Worm (Caenorhabditis elegans) whole organism, L2 larva: ENCODE measurements around the gene C35A5.5.

Experiments
- C34F6.9 ChIP-seq: fragments of 150-350 bp; optimal IDR thresholded peaks from 2 replicates; lab custom pipeline; 2014; ENCODE audit warnings: missing biosample characterization, missing genetic modification characterization
- ZK546.5 ChIP-seq: sonication (generic microtip); optimal IDR thresholded peaks from 2 replicates; lab custom pipeline; 2017; ENCODE audit warnings: missing biosample characterization, missing genetic modification characterization
- ama-1 ChIP-seq: fragments of 150-350 bp; optimal IDR thresholded peaks from 2 replicates; lab custom pipeline; 2018; ENCODE audit warnings: inconsistent platforms
- blmp-1 ChIP-seq: sonication (generic microtip); optimal IDR thresholded peaks from 2 replicates; lab custom pipeline; 2017; ENCODE audit warnings: missing genetic modification characterization, mild to moderate bottlenecking, missing compliant biosample characterization, antibody characterized with exemption, moderate library complexity; ENCODE audit not compliant: insufficient read depth
- egl-27 ChIP-seq: sonication (generic microtip); optimal IDR thresholded peaks from 3 replicates; lab custom pipeline; 2017; ENCODE audit warnings: missing biosample characterization, missing genetic modification reagents, missing genetic modification characterization
- lsy-2 ChIP-seq, 2 experiments: fragments of 150-350 bp in 1 of 2; sonication (generic microtip) in 1 of 2; optimal IDR thresholded peaks; 2 replicates each; lab custom pipeline; 2014 to 2017; ENCODE audit warnings: missing biosample characterization in 2 of 2, missing genetic modification characterization in 2 of 2
- mab-5 ChIP-seq: fragments of 150-350 bp; optimal IDR thresholded peaks from 2 replicates; lab custom pipeline; 2014; ENCODE audit warnings: missing biosample characterization, missing genetic modification characterization
- nhr-237 ChIP-seq: fragments of 150-350 bp; optimal IDR thresholded peaks from 2 replicates; lab custom pipeline; 2014; ENCODE audit warnings: missing biosample characterization, missing genetic modification characterization
- sem-4 ChIP-seq: fragments of 150-350 bp; optimal IDR thresholded peaks from 2 replicates; lab custom pipeline; 2014; ENCODE audit warnings: missing biosample characterization, missing genetic modification reagents, missing genetic modification characterization
- unc-62 ChIP-seq: fragments of 150-350 bp; optimal IDR thresholded peaks from 2 replicates; lab custom pipeline; 2014; ENCODE audit warnings: missing biosample characterization, missing genetic modification reagents, missing genetic modification characterization
- zag-1 ChIP-seq: fragments of 150-350 bp; optimal IDR thresholded peaks from 2 replicates; lab custom pipeline; 2014; ENCODE audit warnings: missing biosample characterization, missing genetic modification characterization
- ztf-11 ChIP-seq: sonication (generic microtip); optimal IDR thresholded peaks from 2 replicates; lab custom pipeline; 2017; ENCODE audit warnings: missing biosample characterization, missing genetic modification characterization

ce11 chrV:10489998-10490397 lies 15.7 kb upstream of the C35A5.5 start, which contains the start of gene ncx-5:
- TF ChIP-seq egl-27 (no peak), C34F6.9 (tag; lab: Kevin White, UChicago) (no peak), ztf-11 (no peak), nhr-237 (tag; lab: Kevin White, UChicago) (no peak), zag-1 (tag; lab: Kevin White, UChicago) (no peak), ZK546.5 (tag; lab: Kevin White, UChicago) (no peak), sem-4 (tag; lab: Kevin White, UChicago) (no peak), blmp-1 (tag; lab: Kevin White, UChicago) (no peak), unc-62 (no peak), mab-5 (tag; lab: Kevin White, UChicago) (no peak), lsy-2 (tag; optimal IDR thresholded peaks at IDR 0.05; lab: Kevin White, UChicago) (no peak), ama-1 (lab: Kevin White, UChicago) (no peak)
